Worm (Caenorhabditis elegans): ENCODE data around the gene F32D8.7.

F32D8.7 gene

ce11 chrV:10886405-10886887 is 11.8 kb upstream of the F32D8.7 start, which contains the start of gene F32D8.3:
F32D8.3 (plus strand) TSS chrV:10886837.
- TF ChIP-seq unc-86 (tag; optimal IDR thresholded peaks at IDR 0.05), result no peak
- peak; percentile 98 for TF ChIP-seq blmp-1 (tag; optimal IDR thresholded peaks at IDR 0.05)
- TF ChIP-seq nhr-237 (tag; optimal IDR thresholded peaks at IDR 0.05), result no peak
- peak; percentile 46 for TF ChIP-seq lin-14 (GFP tag; optimal IDR thresholded peaks at IDR 0.05)
- peak in 1 of 6 experiments; percentile 36 for TF ChIP-seq elt-3 (tag; optimal IDR thresholded peaks at IDR 0.05)

DNA sequence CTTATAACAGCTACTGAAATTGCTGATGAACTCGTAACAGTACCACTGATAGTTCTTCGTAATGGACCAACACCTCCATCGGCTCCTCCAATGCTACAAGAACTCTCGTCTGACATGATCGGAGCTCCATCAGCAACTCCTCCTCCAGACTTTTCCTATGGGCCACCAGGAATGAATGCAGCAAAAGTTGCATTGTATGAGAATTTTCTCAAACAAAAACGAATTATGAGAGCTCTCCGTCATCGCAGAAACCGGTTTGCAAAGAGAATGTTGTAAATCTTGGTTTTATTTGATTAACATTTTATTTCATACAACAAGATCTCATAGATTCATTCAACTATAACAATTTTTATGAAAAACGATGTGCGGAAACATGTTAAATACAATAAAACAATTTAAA is 10.7 kb upstream of the F32D8.7 start:
- TF ChIP-seq blmp-1 (tag; optimal IDR thresholded peaks at IDR 0.05) (no peak), jun-1 (tag; optimal IDR thresholded peaks at IDR 0.05) (no peak), C16A3.4 (tag; optimal IDR thresholded peaks at IDR 0.05) (peak; percentile 49), mab-9 (GFP tag; IDR thresholded peaks at IDR 0.05) (no peak), lin-35 (GFP tag; optimal IDR thresholded peaks at IDR 0.05) (peak in 1 of 2 experiments; percentile 9), lsy-2 (tag; optimal IDR thresholded peaks at IDR 0.05) (peak in 1 of 2 experiments; percentile 3), nhr-237 (tag; optimal IDR thresholded peaks at IDR 0.05) (no peak), nhr-71 (tag; optimal IDR thresholded peaks at IDR 0.05) (peak; percentile 34), tlp-1 (tag; optimal IDR thresholded peaks at IDR 0.05) (no peak), efl-1 (optimal IDR thresholded peaks at IDR 0.05) (no peak), efl-1 (GFP tag; optimal IDR thresholded peaks at IDR 0.05 in 1 of 2) (peak in 1 of 2 experiments; percentile 89), elt-3 (tag; optimal IDR thresholded peaks at IDR 0.05) (no peak), nhr-90 (tag; optimal IDR thresholded peaks at IDR 0.05; ENCODE audit: poor library complexity) (peak; percentile 28), nhr-85 (tag) (peak; percentile 30), aly-2 (tag; optimal IDR thresholded peaks at IDR 0.05) (no peak), ama-1 (optimal IDR thresholded peaks at IDR 0.05) (peak; percentile 15), nhr-47 (tag; optimal IDR thresholded peaks at IDR 0.05) (peak; percentile 6)

ce11 chrV:10888153-10888552 is 10.1 kb upstream of the F32D8.7 start:
- TF ChIP-seq ceh-90 (tag; optimal IDR thresholded peaks at IDR 0.05), result no peak
- TF ChIP-seq aly-2 (tag; optimal IDR thresholded peaks at IDR 0.05), result peak; percentile 48
- no peak for TF ChIP-seq egl-13 (tag; optimal IDR thresholded peaks at IDR 0.05)
- TF ChIP-seq dsc-1 (tag; optimal IDR thresholded peaks at IDR 0.05), result peak; percentile 56

ce11 chrV:10889036-10889435 is 9.2 kb upstream of the F32D8.7 start, which contains the start of gene F32D8.11:
F32D8.11 (minus strand) TSS chrV:10889136.
- TF ChIP-seq efl-1 (optimal IDR thresholded peaks at IDR 0.05), result no peak
- peak in 1 of 2 experiments; percentile 83 for TF ChIP-seq efl-1 (GFP tag; optimal IDR thresholded peaks at IDR 0.05 in 1 of 2)
- no peak for TF ChIP-seq F16B12.6 (tag; optimal IDR thresholded peaks at IDR 0.05)
- no peak for TF ChIP-seq lin-39 (tag; optimal IDR thresholded peaks at IDR 0.05)

DNA sequence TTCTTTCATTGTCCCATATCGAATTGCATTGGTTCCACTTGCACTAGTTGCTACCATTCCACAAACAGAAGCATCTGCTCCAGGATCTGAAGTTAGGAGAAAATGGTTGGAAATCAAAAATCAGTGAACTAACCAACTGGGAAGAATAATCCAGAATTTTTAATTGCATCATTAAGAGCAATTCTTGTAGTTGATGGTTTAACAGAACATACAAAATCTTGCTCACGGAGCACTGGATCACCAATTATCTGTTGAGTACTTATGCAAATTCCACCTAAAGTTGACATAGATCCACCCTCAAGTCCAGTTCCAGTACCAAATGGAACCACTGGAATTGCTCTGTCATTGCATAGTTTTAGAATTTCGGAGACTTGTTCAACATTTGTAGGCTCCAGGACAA is 8.5 kb upstream of the F32D8.7 start:
- TF ChIP-seq nhr-19 (GFP tag; conservative IDR thresholded peaks at IDR 0.05), result peak; percentile 9; the same call in 1 of the 2 replicates
- TF ChIP-seq ama-1 (optimal IDR thresholded peaks at IDR 0.05), result no peak
- no peak for TF ChIP-seq sptf-1 (tag; optimal IDR thresholded peaks at IDR 0.05)

DNA sequence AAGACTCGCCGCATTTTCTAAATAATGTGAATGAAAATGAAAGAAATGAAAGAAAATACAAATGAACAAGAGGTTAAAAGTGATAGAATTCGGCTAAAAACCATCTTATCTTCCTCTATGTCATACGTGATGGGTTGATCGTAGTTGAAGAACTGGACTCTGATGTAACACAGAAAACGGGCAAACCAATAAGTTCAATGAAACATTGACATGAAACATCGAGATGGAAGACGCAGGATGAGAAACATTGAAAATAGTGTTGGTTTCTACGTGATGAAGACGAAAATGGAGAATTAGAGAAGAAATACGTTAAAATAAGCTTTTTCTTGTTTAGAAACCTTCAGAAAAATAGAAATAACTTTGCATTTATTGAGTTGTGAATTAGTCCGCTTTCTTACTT is 7.3 kb upstream of the F32D8.7 start, which contains the start of gene F32D8.12:
Gene F32D8.12 (minus strand): TSS at position 48 of the 400 bp plus-strand sequence.
- no peak for TF ChIP-seq unc-62 (GFP tag; optimal IDR thresholded peaks at IDR 0.05)
- TF ChIP-seq irx-1 (tag; optimal IDR thresholded peaks at IDR 0.05), result no peak
- TF ChIP-seq rnt-1 (tag; optimal IDR thresholded peaks at IDR 0.05), result peak; percentile 37
- peak; percentile 18 for TF ChIP-seq lir-3 (tag; optimal IDR thresholded peaks at IDR 0.05; ENCODE audit: poor library complexity)
- TF ChIP-seq lin-13 (GFP tag; optimal IDR thresholded peaks at IDR 0.05), result peak; percentile 9
- TF ChIP-seq ets-5 (GFP tag; IDR thresholded peaks at IDR 0.05), result no peak
- TF ChIP-seq C34B4.2 (tag; optimal IDR thresholded peaks at IDR 0.05), result no peak
- TF ChIP-seq snu-23 (GFP tag; optimal IDR thresholded peaks at IDR 0.05), result peak; percentile 84
- peak; percentile 82 for TF ChIP-seq nhr-20 (tag; optimal IDR thresholded peaks at IDR 0.05)
- TF ChIP-seq nhr-19 (GFP tag; conservative IDR thresholded peaks at IDR 0.05), result peak; percentile 74
- peak; percentile 55 for TF ChIP-seq blmp-1 (tag; optimal IDR thresholded peaks at IDR 0.05)
- no peak for TF ChIP-seq ces-1 (GFP tag; optimal IDR thresholded peaks at IDR 0.05)
- TF ChIP-seq hlh-17 (GFP tag; optimal IDR thresholded peaks at IDR 0.05; ENCODE audit: borderline replicate concordance), result no peak
- peak in 1 of 3 experiments; percentile 22 for TF ChIP-seq ceh-82 (tag; optimal IDR thresholded peaks at IDR 0.05)
- peak; percentile 36 for TF ChIP-seq nhr-47 (tag; optimal IDR thresholded peaks at IDR 0.05)
- no peak for TF ChIP-seq mef-2 (tag; optimal IDR thresholded peaks at IDR 0.05)
- no peak for TF ChIP-seq nhr-11 (tag; optimal IDR thresholded peaks at IDR 0.05)
- TF ChIP-seq unc-86 (tag; optimal IDR thresholded peaks at IDR 0.05), result no peak
- no peak for TF ChIP-seq vab-15 (tag; optimal IDR thresholded peaks at IDR 0.05)
- TF ChIP-seq nhr-28 (tag; optimal IDR thresholded peaks at IDR 0.05), result no peak
- TF ChIP-seq dsc-1 (tag; optimal IDR thresholded peaks at IDR 0.05), result peak; percentile 19
- peak; percentile 61 for TF ChIP-seq lin-14 (GFP tag; optimal IDR thresholded peaks at IDR 0.05)
- TF ChIP-seq mdl-1 (tag; optimal IDR thresholded peaks at IDR 0.05), result peak in 1 of 2 experiments; percentile 10
